Worm (Caenorhabditis elegans): ENCODE data around the gene rexd-1.

DNA sequence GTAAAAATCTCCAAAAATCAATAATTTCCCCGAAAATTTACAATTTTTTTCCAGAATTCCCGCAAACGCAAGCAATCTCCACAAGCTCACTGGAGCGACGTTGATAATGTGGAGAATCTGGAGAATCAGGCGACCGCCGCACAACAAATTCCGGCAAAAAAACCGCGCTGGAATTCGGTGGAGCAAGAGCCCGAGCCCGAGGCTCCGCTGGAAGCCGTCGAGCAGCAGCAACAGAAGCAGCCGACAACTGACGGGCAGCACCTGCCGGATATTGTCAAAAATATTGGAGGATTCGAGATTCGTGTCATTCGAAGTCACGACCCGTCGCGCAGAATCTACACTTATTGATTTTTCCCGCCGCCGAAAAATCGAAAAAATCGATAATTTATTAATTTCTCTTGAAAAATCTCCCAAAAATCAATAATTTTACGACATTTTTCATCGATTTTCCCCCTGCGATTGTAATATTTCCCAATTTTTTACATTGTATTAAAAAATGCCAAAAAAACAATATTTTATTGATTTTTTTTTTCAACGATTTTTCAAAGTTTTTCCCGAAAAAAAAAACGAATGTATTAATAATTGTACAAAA is 17.9 kb downstream of the rexd-1 start:
- TF ChIP-seq lin-32 (GFP tag; optimal IDR thresholded peaks at IDR 0.05), result no peak
- TF ChIP-seq unc-39 (tag; optimal IDR thresholded peaks at IDR 0.05), result no peak
- TF ChIP-seq lin-13 (tag; optimal IDR thresholded peaks at IDR 0.05), result no peak
- TF ChIP-seq lsy-2 (tag; optimal IDR thresholded peaks at IDR 0.05), result no peak

All from whole organism, mixed stage, embryonic.